Worm (Caenorhabditis elegans) whole organism, young adult: ENCODE data around the gene F14D7.18.

ENCODE experiments used
- B0019.2 ChIP-seq: fragments of 200-800 bp; sonication (Bioruptor generic); conservative IDR thresholded peaks from 2 replicates; pipeline ENCODE4 v1.3.6; 2022; ENCODE audit warnings: missing genetic modification reagents, missing genetic modification characterization, missing compliant biosample characterization
- B0336.3 ChIP-seq: fragments of 200-800 bp; sonication (Bioruptor generic); IDR thresholded peaks from 2 replicates; pipeline ENCODE4 v1.3.6; 2022; ENCODE audit warnings: missing genetic modification characterization, missing compliant biosample characterization
- F22D6.2 ChIP-seq: sonication (generic microtip); optimal IDR thresholded peaks from 2 replicates; lab custom pipeline; 2016; ENCODE audit warnings: mild to moderate bottlenecking, missing genetic modification characterization, missing compliant biosample characterization
- F23B12.7 ChIP-seq: sonication (generic microtip); optimal IDR thresholded peaks from 2 replicates; lab custom pipeline; 2017; ENCODE audit warnings: missing genetic modification characterization, mild to moderate bottlenecking, missing compliant biosample characterization, antibody characterized with exemption, moderate library complexity; ENCODE audit not compliant: insufficient read depth
- F49E8.2 ChIP-seq: sonication (generic microtip); optimal IDR thresholded peaks from 3 replicates; lab custom pipeline; 2017; ENCODE audit warnings: missing genetic modification characterization, mild to moderate bottlenecking, missing compliant biosample characterization, antibody characterized with exemption, moderate library complexity; ENCODE audit not compliant: insufficient read depth
- F57A8.1 ChIP-seq: fragments of 200-800 bp; sonication (Bioruptor generic); optimal IDR thresholded peaks from 2 replicates; lab custom pipeline; 2018; ENCODE audit warnings: mild to moderate bottlenecking, missing genetic modification characterization, moderate library complexity, missing compliant biosample characterization
- F57C9.4 ChIP-seq: sonication (generic microtip); optimal IDR thresholded peaks from 2 replicates; lab custom pipeline; 2017; ENCODE audit warnings: mild to moderate bottlenecking, missing genetic modification characterization, missing compliant biosample characterization
- K11D2.4 ChIP-seq: fragments of 200-800 bp; sonication (Bioruptor generic); IDR thresholded peaks from 2 replicates; pipeline ENCODE4 v1.3.6; 2022; ENCODE audit warnings: missing genetic modification reagents, missing genetic modification characterization, missing compliant biosample characterization
- akir-1 ChIP-seq: fragments of 200-800 bp; sonication (Bioruptor generic); optimal IDR thresholded peaks from 2 replicates; lab custom pipeline; 2018; ENCODE audit warnings: mild to moderate bottlenecking, missing genetic modification characterization, moderate library complexity, missing compliant biosample characterization
- aptf-2 ChIP-seq: fragments of 200-800 bp; sonication (Bioruptor generic); conservative IDR thresholded peaks from 2 replicates; pipeline ENCODE4 v1.3.6; 2022; ENCODE audit warnings: missing genetic modification reagents, missing genetic modification characterization, missing compliant biosample characterization
- athp-1 ChIP-seq: sonication (generic microtip); optimal IDR thresholded peaks from 2 replicates; lab custom pipeline; 2017; ENCODE audit warnings: mild to moderate bottlenecking, missing genetic modification characterization, missing compliant biosample characterization
- attf-6 ChIP-seq: fragments of 200-800 bp; sonication (Bioruptor generic); IDR thresholded peaks from 2 replicates; pipeline ENCODE4 v1.3.6; 2022; ENCODE audit warnings: missing genetic modification reagents, missing genetic modification characterization, missing compliant biosample characterization
- cebp-1 ChIP-seq, 2 experiments: fragments of 200-800 bp in 1 of 2; sonication (Bioruptor generic) in 1 of 2; sonication (generic microtip) in 1 of 2; IDR thresholded peaks in 1 of 2; optimal IDR thresholded peaks in 1 of 2; 2 replicates each; pipeline versions ENCODE4 v1.3.6 to Lab custom; 2017 to 2022; ENCODE audit warnings: missing compliant biosample characterization in 2 of 2, missing genetic modification characterization in 2 of 2, mild to moderate bottlenecking in 1 of 2, missing genetic modification reagents in 1 of 2, moderate library complexity in 1 of 2
- ceh-100 ChIP-seq: fragments of 200-800 bp; sonication (Bioruptor generic); IDR thresholded peaks from 2 replicates; pipeline ENCODE4 v1.3.6; 2022; ENCODE audit warnings: missing genetic modification reagents, missing genetic modification characterization, missing compliant biosample characterization
- ceh-58 ChIP-seq: fragments of 200-800 bp; sonication (Bioruptor generic); IDR thresholded peaks from 2 replicates; pipeline ENCODE4 v1.3.6; 2022; ENCODE audit warnings: missing genetic modification characterization, missing compliant biosample characterization
- ceh-79 ChIP-seq: sonication (generic microtip); optimal IDR thresholded peaks from 2 replicates; lab custom pipeline; 2017; ENCODE audit warnings: mild to moderate bottlenecking, missing genetic modification characterization, missing compliant biosample characterization
- ceh-91 ChIP-seq: fragments of 200-800 bp; sonication (Bioruptor generic); IDR thresholded peaks from 2 replicates; pipeline ENCODE4 v1.3.6; 2022; ENCODE audit warnings: missing genetic modification reagents, missing genetic modification characterization, missing compliant biosample characterization
- die-1 ChIP-seq: sonication (generic microtip); optimal IDR thresholded peaks from 2 replicates; lab custom pipeline; 2016; ENCODE audit warnings: missing genotype, mild to moderate bottlenecking, missing genetic modification characterization, missing compliant biosample characterization
- dox-1 ChIP-seq: fragments of 200-800 bp; sonication (Bioruptor generic); IDR thresholded peaks from 2 replicates; pipeline ENCODE4 v1.3.6; 2022; ENCODE audit warnings: missing genetic modification reagents, missing genetic modification characterization, missing compliant biosample characterization
- dpff-1 ChIP-seq: sonication (generic microtip); optimal IDR thresholded peaks from 2 replicates; lab custom pipeline; 2017; ENCODE audit warnings: mild to moderate bottlenecking, missing genetic modification characterization, missing compliant biosample characterization
- ekl-4 ChIP-seq: fragments of 200-800 bp; sonication (Bioruptor generic); IDR thresholded peaks from 2 replicates; pipeline ENCODE4 v1.3.6; 2022; ENCODE audit warnings: missing genetic modification reagents, missing genetic modification characterization, missing compliant biosample characterization
- hlh-12 ChIP-seq: sonication (generic microtip); optimal IDR thresholded peaks from 2 replicates; lab custom pipeline; 2016; ENCODE audit warnings: missing genetic modification characterization, missing compliant biosample characterization
- hrde-1 ChIP-seq: sonication (generic microtip); optimal IDR thresholded peaks from 2 replicates; lab custom pipeline; 2016; ENCODE audit warnings: missing genetic modification characterization, mild to moderate bottlenecking, missing compliant biosample characterization, moderate library complexity, missing genotype, missing genetic modification reagents, borderline replicate concordance
- let-607 ChIP-seq, 2 experiments: fragments of 200-800 bp in 1 of 2; sonication (Bioruptor generic) in 1 of 2; sonication (generic microtip) in 1 of 2; optimal IDR thresholded peaks; 2 replicates each; lab custom pipeline; 2016 to 2018; ENCODE audit warnings: mild to moderate bottlenecking in 2 of 2, missing compliant biosample characterization in 2 of 2, missing genetic modification characterization in 2 of 2, moderate library complexity in 2 of 2, missing genotype in 1 of 2
- lin-26 ChIP-seq: fragments of 200-800 bp; sonication (Bioruptor generic); IDR thresholded peaks from 2 replicates; pipeline ENCODE4 v1.3.6; 2022; ENCODE audit warnings: missing genetic modification reagents, missing genetic modification characterization, missing compliant biosample characterization
- lin-35 ChIP-seq, 3 experiments: fragments of 150-350 bp in 2 of 3; sonication (generic microtip) in 1 of 3; optimal IDR thresholded peaks; 2 replicates each; lab custom pipeline; 2014 to 2018; ENCODE audit warnings: missing biosample characterization in 3 of 3, missing genetic modification characterization in 3 of 3, missing genetic modification reagents in 3 of 3
- lin-54 ChIP-seq: fragments of 200-800 bp; sonication (Bioruptor generic); optimal IDR thresholded peaks from 2 replicates; lab custom pipeline; 2018; ENCODE audit warnings: mild to moderate bottlenecking, missing genetic modification characterization, missing compliant biosample characterization
- lsl-1 ChIP-seq: fragments of 200-800 bp; sonication (Bioruptor generic); optimal IDR thresholded peaks from 2 replicates; lab custom pipeline; 2018; ENCODE audit warnings: mild to moderate bottlenecking, missing genetic modification characterization, moderate library complexity, missing compliant biosample characterization
- lsy-27 ChIP-seq: sonication (generic microtip); optimal IDR thresholded peaks from 2 replicates; lab custom pipeline; 2017; ENCODE audit warnings: missing genetic modification characterization, mild to moderate bottlenecking, missing compliant biosample characterization, antibody characterized with exemption, missing genotype, borderline replicate concordance; ENCODE audit not compliant: insufficient read depth
- madf-10 ChIP-seq: sonication (generic microtip); optimal IDR thresholded peaks from 2 replicates; lab custom pipeline; 2016; ENCODE audit warnings: mild to moderate bottlenecking, missing genetic modification characterization, missing compliant biosample characterization
- madf-6 ChIP-seq: fragments of 200-800 bp; sonication (Bioruptor generic); IDR thresholded peaks from 2 replicates; pipeline ENCODE4 v1.3.6; 2022; ENCODE audit warnings: missing genetic modification reagents, missing genetic modification characterization, missing compliant biosample characterization
- mes-4 ChIP-seq: sonication (generic microtip); optimal IDR thresholded peaks from 2 replicates; lab custom pipeline; 2016; ENCODE audit warnings: missing genotype, missing genetic modification characterization, missing compliant biosample characterization
- mxl-1 ChIP-seq: sonication (generic microtip); optimal IDR thresholded peaks from 2 replicates; lab custom pipeline; 2016; ENCODE audit warnings: missing genetic modification characterization, missing compliant biosample characterization
- nhr-80 ChIP-seq: sonication (generic microtip); optimal IDR thresholded peaks from 2 replicates; lab custom pipeline; 2016; ENCODE audit warnings: missing genetic modification characterization, missing compliant biosample characterization
- pha-4 ChIP-seq: fragments of 150-350 bp; sonication (generic microtip); optimal IDR thresholded peaks from 2 replicates; lab custom pipeline; 2014; ENCODE audit warnings: missing biosample characterization, missing genetic modification reagents, missing genetic modification characterization
- rpc-1 ChIP-seq, 2 experiments: fragments of 150-350 bp in 1 of 2; sonication (generic microtip) in 1 of 2; optimal IDR thresholded peaks; 2 replicates each; lab custom pipeline; 2014 to 2018; ENCODE audit warnings: missing biosample characterization in 1 of 2, missing genetic modification characterization in 1 of 2, missing genetic modification reagents in 1 of 2, missing genotype in 1 of 2
- sea-2 ChIP-seq: fragments of 200-800 bp; sonication (Bioruptor generic); IDR thresholded peaks from 2 replicates; pipeline ENCODE4 v1.3.6; 2022; ENCODE audit warnings: missing genetic modification characterization, missing compliant biosample characterization
- snpc-1.1 ChIP-seq: sonication (generic microtip); optimal IDR thresholded peaks from 2 replicates; lab custom pipeline; 2017; ENCODE audit warnings: missing genetic modification characterization, mild to moderate bottlenecking, missing compliant biosample characterization, antibody characterized with exemption, moderate library complexity, missing genotype, missing genetic modification reagents; ENCODE audit not compliant: insufficient read depth
- snpc-4 ChIP-seq, 5 experiments: fragments of 150-350 bp in 1 of 5; sonication (generic microtip) in 4 of 5; optimal IDR thresholded peaks; 2 replicates each; lab custom pipeline; 2014 to 2018; ENCODE audit warnings: missing genetic modification characterization in 5 of 5, missing biosample characterization in 3 of 5, antibody characterized with exemption in 2 of 5, mild to moderate bottlenecking in 2 of 5, missing compliant biosample characterization in 2 of 5, missing genotype in 2 of 5, moderate library complexity in 2 of 5, missing genetic modification reagents in 1 of 5
- tbp1 ChIP-seq: fragments of 200-800 bp; sonication (Bioruptor generic); optimal IDR thresholded peaks from 2 replicates; lab custom pipeline; 2018; ENCODE audit warnings: mild to moderate bottlenecking, missing genetic modification characterization, missing compliant biosample characterization
- tlf-1 ChIP-seq: fragments of 200-800 bp; sonication (Bioruptor generic); optimal IDR thresholded peaks from 2 replicates; lab custom pipeline; 2018; ENCODE audit warnings: mild to moderate bottlenecking, missing genetic modification characterization, missing compliant biosample characterization
- unc-62 ChIP-seq: fragments of 150-350 bp; optimal IDR thresholded peaks from 2 replicates; lab custom pipeline; 2014; ENCODE audit warnings: missing biosample characterization, missing genetic modification reagents, missing genetic modification characterization
- xnd-1 ChIP-seq: sonication (generic microtip); optimal IDR thresholded peaks from 2 replicates; lab custom pipeline; 2016; ENCODE audit warnings: missing genotype, missing genetic modification reagents, missing genetic modification characterization, missing compliant biosample characterization
- zfh-2 ChIP-seq: fragments of 200-800 bp; sonication (Bioruptor generic); conservative IDR thresholded peaks from 2 replicates; pipeline ENCODE4 v1.3.6; 2022; ENCODE audit warnings: missing genetic modification reagents, missing genetic modification characterization, missing compliant biosample characterization

The F14D7.18 gene

ce11 chrV:14267326-14267942, 23.1 kb downstream of the F14D7.18 start (continued):
- TF ChIP-seq let-607 (tag; optimal IDR thresholded peaks at IDR 0.05; lab: Kevin White, UChicago) (no peak), lin-54 (no peak), ceh-100 (peak; percentile 47; the same call in 1 of the 2 replicates), dpff-1 (tag; lab: Kevin White, UChicago) (no peak), sea-2 (GFP tag; lab: Robert Waterston, UW) (no peak), F22D6.2 (tag; lab: Kevin White, UChicago) (no peak), B0019.2 (GFP tag; lab: Robert Waterston, UW) (no peak), K11D2.4 (no peak), lin-26 (GFP tag; lab: Robert Waterston, UW) (0 out of 2 replicates have a peak, but pooled peaks have one; percentile 38), aptf-2 (0 out of 2 replicates have a peak, but pooled peaks have one; percentile 31), lsl-1 (peak; percentile 48), rpc-1 (optimal IDR thresholded peaks at IDR 0.05; lab: Kevin White, UChicago) (no peak), rpc-1 (tag; optimal IDR thresholded peaks at IDR 0.05; lab: Kevin White, UChicago) (no peak), cebp-1 (GFP tag; IDR thresholded peaks at IDR 0.05; lab: Robert Waterston, UW) (no peak), cebp-1 (tag; optimal IDR thresholded peaks at IDR 0.05; lab: Kevin White, UChicago) (no peak), F57A8.1 (GFP tag; lab: Kevin White, UChicago) (no peak), lin-35 (GFP tag; optimal IDR thresholded peaks at IDR 0.05; lab: Kevin White, UChicago) (no peak), madf-10 (tag; lab: Kevin White, UChicago) (no peak), zfh-2 (GFP tag; lab: Robert Waterston, UW) (no peak), attf-6 (GFP tag; lab: Robert Waterston, UW) (peak; percentile 73), hrde-1 (tag; lab: Kevin White, UChicago) (peak; percentile 30), athp-1 (tag; lab: Kevin White, UChicago) (no peak), dox-1 (GFP tag; lab: Robert Waterston, UW) (no peak; the same call in 1 of the 2 replicates), B0336.3 (GFP tag; lab: Robert Waterston, UW) (no peak), die-1 (tag; lab: Kevin White, UChicago) (peak; percentile 4), lsy-27 (tag; lab: Kevin White, UChicago) (no peak), ceh-79 (tag; lab: Kevin White, UChicago) (no peak), tbp1 (GFP tag; lab: Kevin White, UChicago) (peak; percentile 23), snpc-4 (GFP tag; optimal IDR thresholded peaks at IDR 0.05; lab: Kevin White, UChicago) (peak; percentile 92), snpc-4 (tag; optimal IDR thresholded peaks at IDR 0.05; lab: Kevin White, UChicago) (peak; percentile 82 to 96 (median 93)), tlf-1 (GFP tag; lab: Kevin White, UChicago) (no peak), mxl-1 (tag; lab: Kevin White, UChicago) (no peak), madf-6 (peak; percentile 72), hlh-12 (tag; lab: Kevin White, UChicago) (no peak), ceh-58 (no peak), F49E8.2 (peak; percentile 23), mes-4 (tag; lab: Kevin White, UChicago) (no peak), snpc-1.1 (tag; lab: Kevin White, UChicago) (peak; percentile 92), F57C9.4 (tag; lab: Kevin White, UChicago) (no peak), nhr-80 (tag; lab: Kevin White, UChicago) (no peak), akir-1 (no peak), unc-62 (GFP tag; lab: Kevin White, UChicago) (no peak), ceh-91 (GFP tag; lab: Robert Waterston, UW) (no peak), ekl-4 (GFP tag; lab: Robert Waterston, UW) (no peak), F23B12.7 (no peak), pha-4 (tag; lab: Kevin White, UChicago) (no peak), xnd-1 (tag; lab: Kevin White, UChicago) (peak; percentile 11)
